Worm (Caenorhabditis elegans) whole organism, L3 larva: ENCODE data around the gene arrd-15.

Experiments used
- R02D3.7 ChIP-seq: fragments of 150-350 bp; optimal IDR thresholded peaks from 2 replicates; lab custom pipeline; 2014; ENCODE audit warnings: missing biosample characterization, missing genetic modification characterization
- ZK546.5 ChIP-seq: sonication (generic microtip); optimal IDR thresholded peaks from 2 replicates; lab custom pipeline; 2017; ENCODE audit warnings: missing biosample characterization, missing genetic modification characterization
- aly-2 ChIP-seq: fragments of 150-350 bp; optimal IDR thresholded peaks from 2 replicates; lab custom pipeline; 2014; ENCODE audit warnings: missing biosample characterization, missing genetic modification characterization
- ama-1 ChIP-seq: fragments of 150-350 bp; optimal IDR thresholded peaks from 2 replicates; lab custom pipeline; 2018
- ceh-16 ChIP-seq: sonication (generic microtip); optimal IDR thresholded peaks from 2 replicates; lab custom pipeline; 2017; ENCODE audit warnings: missing biosample characterization, missing genetic modification characterization
- ceh-28 ChIP-seq: fragments of 150-350 bp; optimal IDR thresholded peaks from 2 replicates; lab custom pipeline; 2014; ENCODE audit warnings: missing biosample characterization, missing genetic modification reagents, missing genetic modification characterization
- ceh-82 ChIP-seq: fragments of 150-350 bp; optimal IDR thresholded peaks from 2 replicates; lab custom pipeline; 2014; ENCODE audit warnings: missing biosample characterization, missing genetic modification characterization
- ceh-9 ChIP-seq: sonication (generic microtip); optimal IDR thresholded peaks from 2 replicates; lab custom pipeline; 2018; ENCODE audit warnings: missing biosample characterization, missing genetic modification characterization
- daf-12 ChIP-seq: fragments of 150-350 bp; optimal IDR thresholded peaks from 2 replicates; lab custom pipeline; 2014; ENCODE audit warnings: missing biosample characterization, missing genetic modification reagents, missing genetic modification characterization
- egl-27 ChIP-seq: sonication (generic microtip); optimal IDR thresholded peaks from 4 replicates; lab custom pipeline; 2017; ENCODE audit warnings: missing biosample characterization, missing genetic modification reagents, missing genetic modification characterization
- egl-5 ChIP-seq: fragments of 150-350 bp; optimal IDR thresholded peaks from 2 replicates; lab custom pipeline; 2017; ENCODE audit warnings: missing biosample characterization, missing genetic modification reagents, missing genetic modification characterization, inconsistent platforms
- elt-1 ChIP-seq: fragments of 150-350 bp; optimal IDR thresholded peaks from 2 replicates; lab custom pipeline; 2014; ENCODE audit warnings: missing biosample characterization, missing genetic modification characterization
- elt-2 ChIP-seq: sonication (generic microtip); optimal IDR thresholded peaks from 2 replicates; lab custom pipeline; 2016; ENCODE audit warnings: missing genetic modification reagents, mild to moderate bottlenecking, missing genetic modification characterization, missing compliant biosample characterization
- elt-3 ChIP-seq, 3 experiments: fragments of 150-350 bp in 1 of 3; sonication (generic microtip) in 2 of 3; optimal IDR thresholded peaks; 2 replicates in 2 of 3; 4 replicates in 1 of 3; lab custom pipeline; 2014 to 2017; ENCODE audit warnings: missing biosample characterization in 3 of 3, missing genetic modification characterization in 3 of 3
- eor-1 ChIP-seq, 2 experiments: fragments of 150-350 bp; optimal IDR thresholded peaks; 2 replicates each; lab custom pipeline; 2014 to 2018; ENCODE audit warnings: missing biosample characterization in 2 of 2, missing genetic modification characterization in 2 of 2
- fkh-10 ChIP-seq: sonication (generic microtip); optimal IDR thresholded peaks from 2 replicates; lab custom pipeline; 2017; ENCODE audit warnings: missing biosample characterization, missing genetic modification reagents, missing genetic modification characterization
- fkh-2 ChIP-seq: fragments of 150-350 bp; optimal IDR thresholded peaks from 2 replicates; lab custom pipeline; 2014; ENCODE audit warnings: missing biosample characterization, missing genetic modification reagents, missing genetic modification characterization
- fos-1 ChIP-seq: fragments of 150-350 bp; optimal IDR thresholded peaks from 2 replicates; lab custom pipeline; 2014; ENCODE audit warnings: missing biosample characterization, missing genetic modification characterization
- hmg-11 ChIP-seq: sonication (generic microtip); optimal IDR thresholded peaks from 2 replicates; lab custom pipeline; 2016; ENCODE audit warnings: missing genetic modification characterization, missing compliant biosample characterization
- jun-1 ChIP-seq: fragments of 150-350 bp; optimal IDR thresholded peaks from 2 replicates; lab custom pipeline; 2014; ENCODE audit warnings: missing biosample characterization, missing genetic modification reagents, missing genetic modification characterization
- lin-15B ChIP-seq: fragments of 150-350 bp; optimal IDR thresholded peaks from 2 replicates; lab custom pipeline; 2014; ENCODE audit warnings: missing biosample characterization, missing genetic modification characterization
- lin-39 ChIP-seq: fragments of 150-350 bp; optimal IDR thresholded peaks from 2 replicates; lab custom pipeline; 2018; ENCODE audit warnings: missing biosample characterization, missing genetic modification reagents, missing genetic modification characterization
- lsy-12 ChIP-seq: sonication (generic microtip); optimal IDR thresholded peaks from 2 replicates; lab custom pipeline; 2016; ENCODE audit warnings: mild to moderate bottlenecking, missing genetic modification characterization, missing compliant biosample characterization
- mdl-1 ChIP-seq: fragments of 150-350 bp; optimal IDR thresholded peaks from 2 replicates; lab custom pipeline; 2014; ENCODE audit warnings: missing biosample characterization, missing genetic modification characterization
- mml-1 ChIP-seq: fragments of 150-350 bp; sonication (generic microtip); optimal IDR thresholded peaks from 3 replicates; lab custom pipeline; 2014; ENCODE audit warnings: missing biosample characterization, missing genetic modification characterization
- nfya-1 ChIP-seq: sonication (generic microtip); optimal IDR thresholded peaks from 2 replicates; lab custom pipeline; 2017; ENCODE audit warnings: missing genetic modification characterization, mild to moderate bottlenecking, missing compliant biosample characterization, antibody characterized with exemption, moderate library complexity; ENCODE audit not compliant: insufficient read depth
- nhr-11 ChIP-seq: fragments of 150-350 bp; optimal IDR thresholded peaks from 2 replicates; lab custom pipeline; 2014; ENCODE audit warnings: missing biosample characterization, missing genetic modification characterization
- nhr-12 ChIP-seq: fragments of 150-350 bp; optimal IDR thresholded peaks from 2 replicates; lab custom pipeline; 2014; ENCODE audit warnings: missing biosample characterization, missing genetic modification characterization
- nhr-23 ChIP-seq: fragments of 150-350 bp; optimal IDR thresholded peaks from 2 replicates; lab custom pipeline; 2014; ENCODE audit warnings: missing biosample characterization, missing genetic modification reagents, missing genetic modification characterization
- nhr-237 ChIP-seq: fragments of 150-350 bp; optimal IDR thresholded peaks from 2 replicates; lab custom pipeline; 2014; ENCODE audit warnings: missing biosample characterization, missing genetic modification characterization
- nhr-25 ChIP-seq: sonication (generic microtip); optimal IDR thresholded peaks from 2 replicates; lab custom pipeline; 2017; ENCODE audit warnings: missing biosample characterization, missing genetic modification characterization
- nhr-28 ChIP-seq: fragments of 150-350 bp; optimal IDR thresholded peaks from 2 replicates; lab custom pipeline; 2014; ENCODE audit warnings: missing biosample characterization, missing genetic modification characterization
- nhr-43 ChIP-seq: sonication (generic microtip); optimal IDR thresholded peaks from 2 replicates; lab custom pipeline; 2016; ENCODE audit warnings: mild to moderate bottlenecking, missing genetic modification characterization, missing compliant biosample characterization; ENCODE audit not compliant: poor library complexity, severe bottlenecking
- nhr-67 ChIP-seq: fragments of 150-350 bp; optimal IDR thresholded peaks from 2 replicates; lab custom pipeline; 2014; ENCODE audit warnings: missing biosample characterization, missing genetic modification characterization
- nhr-76 ChIP-seq: fragments of 150-350 bp; sonication (generic microtip); optimal IDR thresholded peaks from 5 replicates; lab custom pipeline; 2014; ENCODE audit warnings: missing biosample characterization, missing genetic modification characterization
- nhr-77 ChIP-seq: fragments of 150-350 bp; optimal IDR thresholded peaks from 2 replicates; lab custom pipeline; 2014; ENCODE audit warnings: missing biosample characterization, missing genetic modification characterization
- pha-4 ChIP-seq: fragments of 150-350 bp; optimal IDR thresholded peaks from 2 replicates; lab custom pipeline; 2014; ENCODE audit warnings: missing biosample characterization, missing genetic modification reagents, missing genetic modification characterization
- pqm-1 ChIP-seq: fragments of 150-350 bp; optimal IDR thresholded peaks from 2 replicates; lab custom pipeline; 2017; ENCODE audit warnings: missing biosample characterization, missing genetic modification characterization, inconsistent platforms
- sea-2 ChIP-seq: fragments of 150-350 bp; sonication (generic microtip); optimal IDR thresholded peaks from 4 replicates; lab custom pipeline; 2014; ENCODE audit warnings: missing biosample characterization, missing genetic modification reagents, missing genetic modification characterization
- skn-1 ChIP-seq: fragments of 150-350 bp; optimal IDR thresholded peaks from 2 replicates; lab custom pipeline; 2014; ENCODE audit warnings: missing biosample characterization, missing genetic modification characterization
- snpc-4 ChIP-seq: fragments of 150-350 bp; optimal IDR thresholded peaks from 2 replicates; lab custom pipeline; 2014; ENCODE audit warnings: missing biosample characterization, missing genetic modification characterization
- tbx-2 ChIP-seq: sonication (generic microtip); optimal IDR thresholded peaks from 2 replicates; lab custom pipeline; 2016; ENCODE audit warnings: mild to moderate bottlenecking, missing genetic modification characterization, missing compliant biosample characterization
- unc-39 ChIP-seq: sonication (generic microtip); optimal IDR thresholded peaks from 4 replicates; lab custom pipeline; 2017; ENCODE audit warnings: missing biosample characterization, missing genetic modification characterization
- unc-62 ChIP-seq: fragments of 150-350 bp; sonication (generic microtip); optimal IDR thresholded peaks from 4 replicates; lab custom pipeline; 2014; ENCODE audit warnings: missing biosample characterization, missing genetic modification reagents, missing genetic modification characterization
- zag-1 ChIP-seq: fragments of 150-350 bp; optimal IDR thresholded peaks from 2 replicates; lab custom pipeline; 2014; ENCODE audit warnings: missing biosample characterization, missing genetic modification characterization
- ztf-11 ChIP-seq: fragments of 150-350 bp; optimal IDR thresholded peaks from 2 replicates; lab custom pipeline; 2014; ENCODE audit warnings: missing biosample characterization, missing genetic modification characterization
- ztf-4 ChIP-seq: fragments of 150-350 bp; optimal IDR thresholded peaks from 2 replicates; lab custom pipeline; 2014; ENCODE audit warnings: missing biosample characterization, missing genetic modification characterization

The arrd-15 gene

ce11 chrIII:8899767-8900166 lies 30.1 kb upstream of the arrd-15 start:
- TF ChIP-seq eor-1 (tag; optimal IDR thresholded peaks at IDR 0.05; lab: Kevin White, UChicago): no peak
- TF ChIP-seq nfya-1 (tag; lab: Kevin White, UChicago): peak; percentile 69
- TF ChIP-seq ceh-16 (tag; lab: Kevin White, UChicago): no peak
- TF ChIP-seq pha-4: peak; percentile 20
- TF ChIP-seq R02D3.7 (tag; lab: Kevin White, UChicago): no peak
- TF ChIP-seq fkh-2: no peak
- TF ChIP-seq lsy-12 (tag; lab: Kevin White, UChicago): no peak
- TF ChIP-seq nhr-23 (tag; lab: Kevin White, UChicago): peak; percentile 11
- peak; percentile 87 for TF ChIP-seq lin-15B (tag; lab: Kevin White, UChicago)

- TF ChIP-seq nhr-67 (tag; lab: Kevin White, UChicago) (no peak), nfya-1 (tag; lab: Kevin White, UChicago) (no peak), snpc-4 (tag; lab: Kevin White, UChicago) (no peak), fkh-10 (GFP tag; lab: Kevin White, UChicago) (no peak), ceh-16 (tag; lab: Kevin White, UChicago) (no peak), ztf-4 (tag; lab: Kevin White, UChicago) (no peak), ceh-82 (tag; lab: Kevin White, UChicago) (no peak), mdl-1 (no peak), egl-5 (tag; lab: Kevin White, UChicago) (no peak), unc-62 (GFP tag; lab: Kevin White, UChicago) (no peak)
- TF ChIP-seq, all 47 proteins: peak for 0
Observed at ce11 chrIII:8903263-8903662, 26.6 kb upstream of the arrd-15 start.

DNA sequence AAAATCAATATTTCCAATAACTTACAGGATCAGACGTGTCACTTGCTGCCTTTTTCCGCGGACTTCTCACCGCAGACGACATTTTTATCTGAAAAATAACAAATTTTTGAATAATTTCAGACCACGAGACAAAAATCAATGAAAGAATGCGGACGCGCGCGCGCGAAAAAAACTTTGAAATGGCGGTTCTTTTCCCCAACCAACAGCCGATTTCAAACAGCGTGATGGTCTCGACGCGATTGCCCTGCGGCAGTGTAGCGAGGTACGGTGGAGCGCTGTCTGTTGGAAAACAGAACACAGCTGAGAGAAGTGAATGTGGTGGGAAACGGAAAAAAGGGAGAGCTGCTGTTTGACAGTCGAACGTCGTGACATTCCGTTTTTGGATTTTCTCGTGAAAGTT lies 25.8 kb upstream of the arrd-15 start, which contains the start of gene lin-9:
TSS of gene lin-9 (minus strand) at position 88 of the 400 bp plus-strand sequence.
- TF ChIP-seq lin-15B (tag; lab: Kevin White, UChicago): peak; percentile 99
- no peak for TF ChIP-seq ztf-11 (tag; lab: Kevin White, UChicago)
- TF ChIP-seq pha-4: peak; percentile 98
- TF ChIP-seq nfya-1 (tag; lab: Kevin White, UChicago): peak; percentile 100
- TF ChIP-seq sea-2: peak; percentile 68
- TF ChIP-seq unc-39: no peak
- no peak for TF ChIP-seq egl-27 (tag; lab: Kevin White, UChicago)
- peak; percentile 98 for TF ChIP-seq lin-39
- TF ChIP-seq nhr-28 (tag; lab: Kevin White, UChicago): no peak
- peak; percentile 83 for TF ChIP-seq ama-1 (lab: Kevin White, UChicago)
- peak; percentile 91 for TF ChIP-seq fkh-2
- TF ChIP-seq nhr-237 (tag; lab: Kevin White, UChicago): no peak
- TF ChIP-seq nhr-76 (tag; lab: Kevin White, UChicago): no peak
- peak; percentile 43 for TF ChIP-seq ZK546.5
- peak; percentile 94 for TF ChIP-seq tbx-2 (tag; lab: Kevin White, UChicago)
- no peak for TF ChIP-seq daf-12 (tag; lab: Kevin White, UChicago)
- peak; percentile 85 for TF ChIP-seq snpc-4 (tag; lab: Kevin White, UChicago)
- peak; percentile 86 for TF ChIP-seq R02D3.7 (tag; lab: Kevin White, UChicago)
- peak; percentile 98 for TF ChIP-seq lsy-12 (tag; lab: Kevin White, UChicago)
- TF ChIP-seq eor-1 (tag; optimal IDR thresholded peaks at IDR 0.05; lab: Kevin White, UChicago): no peak
- TF ChIP-seq unc-62 (GFP tag; lab: Kevin White, UChicago): peak; percentile 44
- no peak for TF ChIP-seq nhr-12 (tag; lab: Kevin White, UChicago)
- peak; percentile 60 for TF ChIP-seq aly-2 (tag; lab: Kevin White, UChicago)
- TF ChIP-seq elt-3 (tag; optimal IDR thresholded peaks at IDR 0.05; lab: Kevin White, UChicago): no peak
- TF ChIP-seq jun-1 (tag; lab: Kevin White, UChicago): peak; percentile 97
- TF ChIP-seq hmg-11 (tag; lab: Kevin White, UChicago): peak; percentile 96
- TF ChIP-seq nhr-67 (tag; lab: Kevin White, UChicago): no peak
- TF ChIP-seq nhr-11 (tag; lab: Kevin White, UChicago): peak; percentile 32
- no peak for TF ChIP-seq mml-1 (tag; lab: Kevin White, UChicago)
- peak; percentile 32 for TF ChIP-seq nhr-77 (tag; lab: Kevin White, UChicago)
- TF ChIP-seq ceh-28 (tag; lab: Kevin White, UChicago): peak; percentile 91
- no peak for TF ChIP-seq zag-1 (tag; lab: Kevin White, UChicago)
- TF ChIP-seq pqm-1: peak; percentile 35
- TF ChIP-seq fkh-10 (GFP tag; lab: Kevin White, UChicago): peak; percentile 85
- peak; percentile 78 for TF ChIP-seq elt-2 (tag; lab: Kevin White, UChicago)
- peak; percentile 30 for TF ChIP-seq fos-1
- no peak for TF ChIP-seq ceh-16 (tag; lab: Kevin White, UChicago)
- TF ChIP-seq skn-1 (tag; lab: Kevin White, UChicago): peak; percentile 72
- peak; percentile 94 for TF ChIP-seq egl-5 (tag; lab: Kevin White, UChicago)
- TF ChIP-seq nhr-23 (tag; lab: Kevin White, UChicago): peak; percentile 97
- TF ChIP-seq mdl-1: peak; percentile 59
- TF ChIP-seq nhr-25 (tag; lab: Kevin White, UChicago): peak; percentile 96
- TF ChIP-seq ztf-4 (tag; lab: Kevin White, UChicago): peak; percentile 48
- peak; percentile 92 for TF ChIP-seq nhr-43
- TF ChIP-seq ceh-9 (tag; lab: Kevin White, UChicago): no peak
- peak; percentile 53 for TF ChIP-seq elt-1
- peak; percentile 71 for TF ChIP-seq ceh-82 (tag; lab: Kevin White, UChicago)
